Fruit fly (Drosophila melanogaster) whole organism, embryonic: ENCODE measurements around the gene CG2182.

Experiments used
- ATbp ChIP-seq: fragments of 200-800 bp; sonication (Bioruptor generic); optimal IDR thresholded peaks from 2 replicates; lab custom pipeline; 2017; ENCODE audit warnings: missing biosample characterization, mild to moderate bottlenecking, missing genetic modification characterization, missing genetic modification reagents
- Adf1 ChIP-seq: fragments of 200-800 bp; sonication (Bioruptor generic); IDR thresholded peaks from 2 replicates; pipeline ENCODE4 v1.3.6; 2022; ENCODE audit warnings: missing biosample characterization, missing genetic modification characterization
- Atf6 ChIP-seq: fragments of 200-800 bp; sonication (Bioruptor generic); IDR thresholded peaks from 2 replicates; pipeline ENCODE4 v1.3.6; 2022; ENCODE audit warnings: missing biosample characterization, missing genetic modification characterization
- B-H1 ChIP-seq: fragments of 200-800 bp; sonication (Bioruptor generic); IDR thresholded peaks from 3 replicates; pipeline ENCODE4 v1.3.6; 2022; ENCODE audit warnings: missing biosample characterization, missing genetic modification characterization
- CG11504 ChIP-seq: fragments of 200-800 bp; sonication (Bioruptor generic); optimal IDR thresholded peaks from 3 replicates; lab custom pipeline; 2019; ENCODE audit warnings: missing biosample characterization, mild to moderate bottlenecking, missing genetic modification characterization, moderate library complexity
- CG16813 ChIP-seq: fragments of 200-800 bp; sonication (Bioruptor generic); IDR thresholded peaks from 3 replicates; pipeline ENCODE4 v1.3.6; 2022; ENCODE audit warnings: missing biosample characterization, missing genetic modification characterization; ENCODE audit not compliant: partially characterized antibody
- CG17328 ChIP-seq: fragments of 200-800 bp; sonication (Bioruptor generic); IDR thresholded peaks from 2 replicates; pipeline ENCODE4 v1.3.6; 2022; ENCODE audit warnings: missing biosample characterization, missing genetic modification characterization
- CG17361 ChIP-seq: fragments of 200-800 bp; sonication (Bioruptor generic); IDR thresholded peaks from 3 replicates; pipeline ENCODE4 v1.3.6; 2022; ENCODE audit warnings: missing biosample characterization, missing genetic modification characterization
- CG17802 ChIP-seq: fragments of 200-800 bp; sonication (Bioruptor generic); optimal IDR thresholded peaks from 2 replicates; lab custom pipeline; 2018; ENCODE audit warnings: missing biosample characterization, mild to moderate bottlenecking, missing genetic modification characterization, moderate library complexity
- CG18262 ChIP-seq: fragments of 200-800 bp; optimal IDR thresholded peaks from 3 replicates; lab custom pipeline; 2019; ENCODE audit warnings: missing biosample characterization, mild to moderate bottlenecking, missing genetic modification characterization, moderate library complexity
- CG1832 ChIP-seq: fragments of 200-800 bp; sonication (Bioruptor generic); optimal IDR thresholded peaks from 2 replicates; lab custom pipeline; 2017; ENCODE audit warnings: missing biosample characterization, mild to moderate bottlenecking, missing genetic modification characterization, inconsistent platforms
- CG2199 ChIP-seq: fragments of 200-800 bp; sonication (Bioruptor generic); IDR thresholded peaks from 3 replicates; pipeline ENCODE4 v1.3.6; 2022; ENCODE audit warnings: missing biosample characterization, missing genetic modification characterization
- CG42726 ChIP-seq: fragments of 200-800 bp; sonication (Bioruptor generic); IDR thresholded peaks from 2 replicates; pipeline ENCODE4 v1.3.6; 2022; ENCODE audit warnings: missing biosample characterization, missing genetic modification characterization; ENCODE audit not compliant: partially characterized antibody
- CG6683 ChIP-seq: fragments of 200-800 bp; sonication (Bioruptor generic); optimal IDR thresholded peaks from 2 replicates; lab custom pipeline; 2017; ENCODE audit warnings: missing biosample characterization, mild to moderate bottlenecking, missing genetic modification characterization, missing genetic modification reagents
- CG6813 ChIP-seq: fragments of 200-800 bp; sonication (Bioruptor generic); optimal IDR thresholded peaks from 2 replicates; lab custom pipeline; 2017; ENCODE audit warnings: missing biosample characterization, missing genetic modification characterization, mild to moderate bottlenecking, moderate library complexity, missing genetic modification reagents
- CG8281 ChIP-seq: fragments of 200-800 bp; sonication (Bioruptor generic); optimal IDR thresholded peaks from 2 replicates; lab custom pipeline; 2018; ENCODE audit warnings: missing biosample characterization, mild to moderate bottlenecking, missing genetic modification characterization, moderate library complexity
- D19B ChIP-seq: fragments of 200-800 bp; sonication (Bioruptor generic); optimal IDR thresholded peaks from 2 replicates; lab custom pipeline; 2017; ENCODE audit warnings: missing biosample characterization, mild to moderate bottlenecking, missing genetic modification characterization
- Doc3 ChIP-seq: fragments of 200-800 bp; sonication (Bioruptor generic); IDR thresholded peaks from 3 replicates; pipeline ENCODE4 v1.3.6; 2022; ENCODE audit warnings: missing biosample characterization, missing genetic modification characterization; ENCODE audit not compliant: partially characterized antibody
- Drgx ChIP-seq: fragments of 200-800 bp; sonication (Bioruptor generic); IDR thresholded peaks from 2 replicates; pipeline ENCODE4 v1.3.6; 2022; ENCODE audit warnings: missing biosample characterization, missing genetic modification characterization
- Ets97D ChIP-seq: fragments of 200-800 bp; sonication (Bioruptor generic); optimal IDR thresholded peaks from 3 replicates; lab custom pipeline; 2016; ENCODE audit warnings: missing biosample characterization, missing genetic modification characterization
- Fer2 ChIP-seq: fragments of 200-800 bp; sonication (Bioruptor generic); optimal IDR thresholded peaks from 2 replicates; lab custom pipeline; 2018; ENCODE audit warnings: missing biosample characterization, mild to moderate bottlenecking, missing genetic modification characterization, moderate library complexity
- GATAe ChIP-seq: fragments of 200-800 bp; sonication (Bioruptor generic); conservative IDR thresholded peaks from 2 replicates; pipeline ENCODE4 v1.3.6; 2022; ENCODE audit warnings: missing biosample characterization, missing genetic modification characterization
- HLH54F ChIP-seq: fragments of 200-800 bp; sonication (Bioruptor generic); optimal IDR thresholded peaks from 3 replicates; lab custom pipeline; 2016; ENCODE audit warnings: missing biosample characterization, missing genetic modification characterization
- MTF-1 ChIP-seq: fragments of 200-800 bp; sonication (Bioruptor generic); optimal IDR thresholded peaks from 2 replicates; lab custom pipeline; 2018; ENCODE audit warnings: missing biosample characterization, mild to moderate bottlenecking, missing genetic modification characterization, borderline replicate concordance
- Oaz ChIP-seq: fragments of 200-800 bp; sonication (Bioruptor generic); IDR thresholded peaks from 2 replicates; pipeline ENCODE4 v1.3.6; 2022; ENCODE audit warnings: missing biosample characterization, missing genetic modification characterization
- Ravus ChIP-seq: fragments of 200-800 bp; sonication (Bioruptor generic); IDR thresholded peaks from 2 replicates; pipeline ENCODE4 v1.3.6; 2022; ENCODE audit warnings: missing biosample characterization, missing genetic modification characterization
- Sry-β ChIP-seq: fragments of 200-800 bp; sonication (Bioruptor generic); optimal IDR thresholded peaks from 2 replicates; lab custom pipeline; 2018; ENCODE audit warnings: missing biosample characterization, mild to moderate bottlenecking, missing genetic modification characterization, moderate library complexity
- Sry-δ ChIP-seq: fragments of 200-800 bp; sonication (Bioruptor generic); optimal IDR thresholded peaks from 2 replicates; lab custom pipeline; 2016; ENCODE audit warnings: missing biosample characterization, missing genetic modification characterization
- chif ChIP-seq, 2 experiments: fragments of 200-800 bp; sonication (Bioruptor generic); optimal IDR thresholded peaks; 3 replicates each; lab custom pipeline; 2016; ENCODE audit warnings: missing biosample characterization in 2 of 2, missing genetic modification characterization in 2 of 2
- croc ChIP-seq: fragments of 200-800 bp; sonication (Bioruptor generic); conservative IDR thresholded peaks from 3 replicates; pipeline ENCODE4 v1.3.6; 2022; ENCODE audit warnings: missing biosample characterization, missing genetic modification characterization
- dmrt99B ChIP-seq: fragments of 200-800 bp; sonication (Bioruptor generic); optimal IDR thresholded peaks from 2 replicates; lab custom pipeline; 2018; ENCODE audit warnings: missing biosample characterization, mild to moderate bottlenecking, missing genetic modification characterization, moderate library complexity
- ems ChIP-seq: fragments of 200-800 bp; sonication (Bioruptor generic); optimal IDR thresholded peaks from 3 replicates; lab custom pipeline; 2016; ENCODE audit warnings: missing biosample characterization, missing genetic modification characterization
- en ChIP-seq: fragments of 200-800 bp; sonication (Bioruptor generic); optimal IDR thresholded peaks from 2 replicates; lab custom pipeline; 2016; ENCODE audit warnings: missing biosample characterization, missing genetic modification characterization
- fru ChIP-seq: fragments of >200 bp; optimal IDR thresholded peaks from 2 replicates; lab custom pipeline; 2017
- gem ChIP-seq: fragments of 200-800 bp; sonication (Bioruptor generic); optimal IDR thresholded peaks from 2 replicates; lab custom pipeline; 2019; ENCODE audit warnings: missing biosample characterization, mild to moderate bottlenecking, missing genetic modification characterization, moderate library complexity
- hkb ChIP-seq, 2 experiments: fragments of 200-800 bp in 1 of 2; fragments of >200 bp in 1 of 2; sonication (Bioruptor generic) in 1 of 2; IDR thresholded peaks in 1 of 2; optimal IDR thresholded peaks in 1 of 2; 2 replicates each; pipeline versions ENCODE4 v1.3.6 to Lab custom; 2017 to 2022; ENCODE audit warnings: missing biosample characterization in 1 of 2, missing genetic modification characterization in 1 of 2
- hth ChIP-seq: fragments of >200 bp; optimal IDR thresholded peaks from 2 replicates; lab custom pipeline; 2017; ENCODE audit warnings: inconsistent platforms
- jigr1 ChIP-seq: fragments of 200-800 bp; sonication (Bioruptor generic); IDR thresholded peaks from 3 replicates; pipeline ENCODE4 v1.3.6; 2022; ENCODE audit warnings: missing biosample characterization, missing genetic modification characterization
- kay ChIP-seq: fragments of 200-800 bp; sonication (Bioruptor generic); optimal IDR thresholded peaks from 2 replicates; lab custom pipeline; 2016; ENCODE audit warnings: missing biosample characterization, missing genetic modification characterization
- klu ChIP-seq: fragments of 200-800 bp; sonication (Bioruptor generic); IDR thresholded peaks from 2 replicates; pipeline ENCODE4 v1.3.6; 2022; ENCODE audit warnings: missing biosample characterization, missing genetic modification characterization
- knrl ChIP-seq: fragments of 200-800 bp; sonication (Bioruptor generic); IDR thresholded peaks from 3 replicates; pipeline ENCODE4 v1.3.6; 2022; ENCODE audit warnings: missing biosample characterization, missing genetic modification characterization; ENCODE audit not compliant: partially characterized antibody
- nerfin-1 ChIP-seq: fragments of 200-800 bp; sonication (Bioruptor generic); optimal IDR thresholded peaks from 3 replicates; lab custom pipeline; 2019; ENCODE audit warnings: missing biosample characterization, mild to moderate bottlenecking, missing genetic modification characterization, moderate library complexity
- pho ChIP-seq: fragments of 200-800 bp; sonication (Bioruptor generic); optimal IDR thresholded peaks from 2 replicates; lab custom pipeline; 2016; ENCODE audit warnings: missing biosample characterization, missing genetic modification characterization
- pros ChIP-seq: fragments of 200-800 bp; sonication (Bioruptor generic); optimal IDR thresholded peaks from 3 replicates; lab custom pipeline; 2019; ENCODE audit warnings: missing biosample characterization, mild to moderate bottlenecking, missing genetic modification characterization, moderate library complexity
- pum ChIP-seq: fragments of 200-800 bp; sonication (Bioruptor generic); optimal IDR thresholded peaks from 2 replicates; lab custom pipeline; 2016; ENCODE audit warnings: missing biosample characterization, missing genetic modification characterization
- run ChIP-seq: fragments of 200-800 bp; sonication (Bioruptor generic); optimal IDR thresholded peaks from 3 replicates; lab custom pipeline; 2018; ENCODE audit warnings: missing biosample characterization, mild to moderate bottlenecking, missing genetic modification characterization
- salm ChIP-seq: fragments of 200-800 bp; sonication (Bioruptor generic); optimal IDR thresholded peaks from 2 replicates; lab custom pipeline; 2018; ENCODE audit warnings: missing biosample characterization, mild to moderate bottlenecking, missing genetic modification characterization
- slou ChIP-seq: fragments of 200-800 bp; sonication (Bioruptor generic); optimal IDR thresholded peaks from 3 replicates; lab custom pipeline; 2016; ENCODE audit warnings: missing biosample characterization, missing genetic modification characterization
- wek ChIP-seq: fragments of 200-800 bp; sonication (Bioruptor generic); optimal IDR thresholded peaks from 3 replicates; lab custom pipeline; 2018; ENCODE audit warnings: missing biosample characterization, mild to moderate bottlenecking, missing genetic modification characterization, moderate library complexity

Gene CG2182

dm6 chr3R:5705469-5706067, 45.9 kb upstream of the CG2182 start (continued):
- TF ChIP-seq hkb (optimal IDR thresholded peaks at IDR 0.05; lab: Kevin White, UChicago) (no peak), hkb (GFP tag; IDR thresholded peaks at IDR 0.05; lab: Robert Waterston, UW) (peak; percentile 25; the same call in 1 of the 2 replicates), HLH54F (GFP tag; lab: Kevin White, UChicago) (peak; percentile 8), CG2199 (no peak), ATbp (GFP tag; lab: Kevin White, UChicago) (peak; percentile 56), dmrt99B (tag; lab: Kevin White, UChicago) (no peak), Atf6 (GFP tag; lab: Robert Waterston, UW) (peak; percentile 55; the same call in 1 of the 2 replicates), CG1832 (GFP tag; lab: Kevin White, UChicago) (no peak), salm (tag; lab: Kevin White, UChicago) (peak; percentile 24), pros (GFP tag; lab: Kevin White, UChicago) (no peak), Drgx (peak; percentile 30; the same call in 1 of the 2 replicates), gem (tag; lab: Kevin White, UChicago) (peak; percentile 82), CG8281 (tag; lab: Kevin White, UChicago) (peak; percentile 48), CG11504 (no peak), Oaz (GFP tag; lab: Robert Waterston, UW) (no peak), Doc3 (GFP tag; lab: Robert Waterston, UW) (no peak), Adf1 (GFP tag; lab: Robert Waterston, UW) (no peak), CG18262 (tag; lab: Kevin White, UChicago) (peak; percentile 86), D19B (GFP tag; lab: Kevin White, UChicago) (peak; percentile 26), Sry-β (GFP tag; lab: Kevin White, UChicago) (no peak), B-H1 (GFP tag; lab: Robert Waterston, UW) (no peak), CG17802 (tag; lab: Kevin White, UChicago) (no peak), croc (peak; percentile 30; the same call in 2 of the 3 replicates), CG17361 (no peak; the same call in 2 of the 3 replicates), hth (lab: Kevin White, UChicago) (no peak), fru (lab: Kevin White, UChicago) (no peak), en (GFP tag; lab: Kevin White, UChicago) (no peak), kay (GFP tag; lab: Kevin White, UChicago) (no peak), MTF-1 (GFP tag; lab: Kevin White, UChicago) (no peak), wek (GFP tag; lab: Kevin White, UChicago) (no peak), CG17328 (peak; percentile 39; the same call in 1 of the 2 replicates), Fer2 (tag; lab: Kevin White, UChicago) (no peak), pho (GFP tag; lab: Kevin White, UChicago) (no peak), Sry-δ (GFP tag; lab: Kevin White, UChicago) (no peak), ems (GFP tag; lab: Kevin White, UChicago) (peak; percentile 48), knrl (GFP tag; lab: Robert Waterston, UW) (no peak), CG16813 (no peak), GATAe (GFP tag; lab: Robert Waterston, UW) (no peak), Ets97D (GFP tag; lab: Kevin White, UChicago) (no peak), CG42726 (no peak), klu (GFP tag; lab: Robert Waterston, UW) (peak; percentile 38; the same call in 1 of the 2 replicates), CG6683 (GFP tag; lab: Kevin White, UChicago) (no peak), CG6813 (GFP tag; lab: Kevin White, UChicago) (peak; percentile 52), slou (GFP tag; lab: Kevin White, UChicago) (peak; percentile 15), jigr1 (GFP tag; lab: Robert Waterston, UW) (no peak), run (tag; lab: Kevin White, UChicago) (peak; percentile 25), nerfin-1 (tag; lab: Kevin White, UChicago) (peak; percentile 63), pum (GFP tag; lab: Kevin White, UChicago) (peak; percentile 2), Ravus (GFP tag; lab: Robert Waterston, UW) (peak; percentile 1; the same call in 1 of the 2 replicates), chif (GFP tag; optimal IDR thresholded peaks at IDR 0.05; lab: Kevin White, UChicago) (peak; percentile 43 to 56)
